Fruit fly (Drosophila melanogaster): ENCODE results near the gene CG42264.

Gene CG42264

DNA sequence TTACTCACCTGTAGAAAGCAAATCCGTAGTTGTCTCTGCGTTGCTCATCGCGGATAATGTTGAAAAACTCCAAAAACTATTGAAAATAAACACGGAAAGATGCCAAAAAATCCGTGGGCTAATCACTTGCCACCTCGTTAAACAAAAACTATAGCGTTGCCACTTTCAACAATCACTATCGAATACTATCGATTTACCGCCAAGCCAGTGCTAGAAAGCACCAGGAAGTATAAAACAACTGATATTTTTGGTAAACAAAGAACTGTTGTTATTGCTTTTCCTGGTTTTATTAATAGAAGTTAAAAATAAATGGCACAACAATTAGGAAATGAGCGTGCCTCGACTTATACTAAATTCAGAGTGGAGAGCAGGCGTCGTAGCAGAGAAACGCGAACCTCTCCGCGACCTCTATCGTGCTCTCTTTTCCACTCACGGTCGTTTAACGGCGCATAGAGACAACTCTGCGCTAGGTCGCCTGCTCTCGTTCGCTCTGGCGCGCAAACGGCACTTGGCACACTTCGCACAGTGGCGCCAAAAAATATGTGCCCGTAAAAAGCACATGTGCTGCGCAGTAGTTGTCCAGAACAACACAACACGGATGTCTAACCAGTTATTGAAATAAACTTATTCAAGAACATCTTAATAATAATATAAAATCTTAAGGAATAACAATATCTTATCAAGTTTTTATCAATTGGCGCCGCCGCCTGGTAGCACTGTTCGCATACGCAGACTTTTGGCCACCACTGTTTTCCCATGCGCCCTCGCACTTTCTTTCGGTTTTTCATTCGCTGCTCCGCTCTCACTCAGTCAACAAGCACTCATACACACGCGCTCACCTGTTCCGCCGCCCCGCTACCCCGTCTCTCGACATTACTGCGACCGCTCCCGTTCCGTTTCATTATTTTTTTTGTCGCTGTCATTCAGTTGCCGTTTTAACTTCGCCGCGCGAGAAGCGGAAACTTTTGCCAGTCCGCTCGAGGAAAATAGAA lies 21.3 kb downstream of the CG42264 start, which contains the start of the genes lin-52 and CG15771 (continued):
- TF ChIP-seq CG2120 (GFP tag; optimal IDR thresholded peaks at IDR 0.05) = peak; percentile 92
- TF ChIP-seq sc (optimal IDR thresholded peaks at IDR 0.05) = no peak
- TF ChIP-seq sc (GFP tag; optimal IDR thresholded peaks at IDR 0.05) = peak; percentile 87
- peak; percentile 79 for TF ChIP-seq CG16863 (GFP tag; optimal IDR thresholded peaks at IDR 0.05)
- TF ChIP-seq BEAF-32 (GFP tag; optimal IDR thresholded peaks at IDR 0.05) = peak; percentile 84
- TF ChIP-seq Deaf1 (tag; optimal IDR thresholded peaks at IDR 0.05) = peak; percentile 79
- TF ChIP-seq CG5953 (GFP tag; IDR thresholded peaks at IDR 0.05) = peak; percentile 79; the same call in 1 of the 2 replicates
- peak; percentile 98 for TF ChIP-seq klu (GFP tag; IDR thresholded peaks at IDR 0.05)
- TF ChIP-seq CG13296 (GFP tag; optimal IDR thresholded peaks at IDR 0.05) = peak; percentile 97
- TF ChIP-seq otp (GFP tag; IDR thresholded peaks at IDR 0.05) = peak; percentile 87
- TF ChIP-seq mam (GFP tag; optimal IDR thresholded peaks at IDR 0.05) = peak; percentile 72
- TF ChIP-seq CG7786 (GFP tag; optimal IDR thresholded peaks at IDR 0.05) = peak; percentile 66
- peak; percentile 75; the same call in 1 of the 2 replicates for TF ChIP-seq CG11696 (GFP tag; IDR thresholded peaks at IDR 0.05)
- peak; percentile 72 for TF ChIP-seq CG13123 (GFP tag; optimal IDR thresholded peaks at IDR 0.05)
- peak; percentile 90 for TF ChIP-seq run (tag; optimal IDR thresholded peaks at IDR 0.05)
- TF ChIP-seq wek (GFP tag; optimal IDR thresholded peaks at IDR 0.05) = peak; percentile 55
- TF ChIP-seq maf-S (GFP tag; optimal IDR thresholded peaks at IDR 0.05) = peak; percentile 41
- TF ChIP-seq Gug (GFP tag; IDR thresholded peaks at IDR 0.05) = peak; percentile 95
- TF ChIP-seq ab (GFP tag; optimal IDR thresholded peaks at IDR 0.05) = peak; percentile 85
- peak; percentile 65 for TF ChIP-seq Ets97D (GFP tag; optimal IDR thresholded peaks at IDR 0.05)
- TF ChIP-seq danr (GFP tag; IDR thresholded peaks at IDR 0.05) = peak; percentile 93
- TF ChIP-seq Spps (tag; optimal IDR thresholded peaks at IDR 0.05) = peak; percentile 84
- TF ChIP-seq lola (GFP tag; optimal IDR thresholded peaks at IDR 0.05) = peak in 1 of 3 experiments; percentile 92
- TF ChIP-seq phol (tag; optimal IDR thresholded peaks at IDR 0.05) = peak; percentile 91
- peak; percentile 95 for TF ChIP-seq CG31441 (GFP tag; IDR thresholded peaks at IDR 0.05)
- peak; percentile 94 for TF ChIP-seq Xbp1 (GFP tag; optimal IDR thresholded peaks at IDR 0.05)
- TF ChIP-seq Eip74EF (GFP tag; optimal IDR thresholded peaks at IDR 0.05) = peak in 1 of 2 experiments; percentile 94
- TF ChIP-seq caup (GFP tag; optimal IDR thresholded peaks at IDR 0.05; ENCODE audit: severe bottlenecking) = peak; percentile 94
- peak; percentile 62 for TF ChIP-seq CG17186 (GFP tag; optimal IDR thresholded peaks at IDR 0.05)
- peak; percentile 74 for TF ChIP-seq sd (tag; optimal IDR thresholded peaks at IDR 0.05)
- TF ChIP-seq pnt (GFP tag; optimal IDR thresholded peaks at IDR 0.05) = peak; percentile 62
- peak; percentile 31 for TF ChIP-seq her (GFP tag; optimal IDR thresholded peaks at IDR 0.05)
- TF ChIP-seq Dll (GFP tag; IDR thresholded peaks at IDR 0.05; ENCODE audit: partially characterized antibody) = peak; percentile 57; the same call in 2 of the 4 replicates
- peak; percentile 86 for TF ChIP-seq abd-A (tag; optimal IDR thresholded peaks at IDR 0.05)
- TF ChIP-seq CG32532 (GFP tag; IDR thresholded peaks at IDR 0.05) = peak; percentile 97
- TF ChIP-seq chif (GFP tag; optimal IDR thresholded peaks at IDR 0.05) = peak; percentile 41 to 80
- peak; percentile 57 for TF ChIP-seq Atf-2 (GFP tag; optimal IDR thresholded peaks at IDR 0.05)
- peak; percentile 40; the same call in 1 of the 2 replicates for TF ChIP-seq inv (GFP tag; IDR thresholded peaks at IDR 0.05; ENCODE audit: partially characterized antibody)
- TF ChIP-seq fru (optimal IDR thresholded peaks at IDR 0.05) = no peak
- TF ChIP-seq CG31365 (tag; optimal IDR thresholded peaks at IDR 0.05) = peak; percentile 73
- TF ChIP-seq CG17612 (GFP tag; IDR thresholded peaks at IDR 0.05) = peak; percentile 76
- peak; percentile 82 for TF ChIP-seq trem (tag; optimal IDR thresholded peaks at IDR 0.05)
- TF ChIP-seq CG32772 (GFP tag; IDR thresholded peaks at IDR 0.05) = peak; percentile 94
- no peak for TF ChIP-seq tna (GFP tag; IDR thresholded peaks at IDR 0.05; ENCODE audit: partially characterized antibody)
- TF ChIP-seq crc (GFP tag; optimal IDR thresholded peaks at IDR 0.05) = peak; percentile 51
- TF ChIP-seq nom (GFP tag; optimal IDR thresholded peaks at IDR 0.05) = peak; percentile 95
- peak; percentile 91 for TF ChIP-seq CG15601 (tag; optimal IDR thresholded peaks at IDR 0.05)
